Worm (Caenorhabditis elegans) whole organism, L2 larva: ENCODE measurements around the gene ani-1.

Source experiments
- ceh-82 ChIP-seq: fragments of 150-350 bp; optimal IDR thresholded peaks from 2 replicates; lab custom pipeline; 2014; ENCODE audit warnings: missing biosample characterization, missing genetic modification characterization
- elt-1 ChIP-seq: fragments of 150-350 bp; optimal IDR thresholded peaks from 2 replicates; lab custom pipeline; 2014; ENCODE audit warnings: missing biosample characterization, missing genetic modification characterization
- nhr-25 ChIP-seq: fragments of 150-350 bp; sonication (generic microtip); optimal IDR thresholded peaks from 3 replicates; lab custom pipeline; 2014; ENCODE audit warnings: missing biosample characterization, missing genetic modification characterization

DNA sequence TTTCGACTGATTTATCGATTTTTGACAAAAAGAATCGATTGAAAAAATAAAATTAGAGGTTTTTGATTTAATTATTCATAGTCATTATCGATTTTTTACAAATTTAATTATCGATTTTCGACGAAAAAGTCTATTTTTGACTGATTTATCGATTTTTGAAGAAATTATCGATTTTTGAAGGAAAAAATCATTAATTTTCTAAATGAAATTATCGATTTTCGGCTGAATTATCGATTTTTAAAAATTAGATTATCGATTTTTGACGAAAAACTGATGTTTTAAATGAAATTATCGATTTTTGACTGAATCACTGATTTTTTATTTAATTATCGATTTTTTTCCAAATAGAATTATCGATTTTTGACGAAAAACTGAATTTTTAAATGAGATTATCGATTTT lies 42.1 kb downstream of the ani-1 start:
- TF ChIP-seq elt-1 (tag; lab: Kevin White, UChicago) (no peak), ceh-82 (tag; lab: Kevin White, UChicago) (no peak), nhr-25 (tag; lab: Kevin White, UChicago) (no peak)
